Worm (Caenorhabditis elegans): ENCODE measurements around the gene srpa-72.

The srpa-72 gene

DNA sequence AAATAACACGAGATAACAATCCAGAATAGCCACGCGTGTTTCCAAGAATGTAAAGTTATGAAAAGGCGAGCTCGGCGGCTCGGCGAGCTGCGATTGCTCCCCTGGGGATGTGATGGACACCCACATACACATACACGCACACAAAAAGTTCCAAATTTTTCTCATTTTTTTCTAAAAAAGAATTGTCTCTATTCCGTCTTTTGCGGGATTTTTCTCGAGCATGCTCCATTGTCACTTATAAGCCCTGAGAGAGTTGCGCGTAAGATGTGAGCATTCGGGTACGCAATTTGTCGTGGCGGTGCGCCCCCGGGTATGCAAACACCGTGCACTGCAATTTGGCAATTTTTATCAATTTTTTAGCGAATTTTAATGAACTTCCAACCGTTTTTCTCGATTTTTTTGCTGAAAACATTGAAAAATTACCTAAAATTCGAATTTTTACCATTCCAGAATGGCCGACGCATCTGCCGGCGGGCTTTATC, at the start of gene srpa-72, which contains the start of gene F08D12.12:
Gene srpa-72 (plus strand): TSS at position 451 of the 482 bp plus-strand sequence.
Gene F08D12.12 (minus strand): TSS at position 51 of the 482 bp plus-strand sequence.
- no peak for TF ChIP-seq mxl-2 (GFP tag; conservative IDR thresholded peaks at IDR 0.05)
- TF ChIP-seq hlh-30 (tag; optimal IDR thresholded peaks at IDR 0.05; ENCODE audit: insufficient read depth) = no peak
- TF ChIP-seq vab-7 (GFP tag; IDR thresholded peaks at IDR 0.05) = no peak
- TF ChIP-seq ZK546.5 (tag; optimal IDR thresholded peaks at IDR 0.05) = no peak
- no peak for TF ChIP-seq F49E8.2 (tag; optimal IDR thresholded peaks at IDR 0.05; ENCODE audit: borderline replicate concordance)
- no peak for TF ChIP-seq fkh-10 (GFP tag; optimal IDR thresholded peaks at IDR 0.05)
- no peak for TF ChIP-seq Y5F2A.4 (GFP tag; optimal IDR thresholded peaks at IDR 0.05)
- TF ChIP-seq mep-1 (tag; optimal IDR thresholded peaks at IDR 0.05) = no peak
- no peak for TF ChIP-seq F44E2.7 (GFP tag; IDR thresholded peaks at IDR 0.05)
- no peak for TF ChIP-seq nhr-102 (tag; optimal IDR thresholded peaks at IDR 0.05)
- TF ChIP-seq hmg-1.1 (GFP tag; IDR thresholded peaks at IDR 0.05) = peak; percentile 59
- peak; percentile 21 for TF ChIP-seq rbr-2 (tag; optimal IDR thresholded peaks at IDR 0.05)
- TF ChIP-seq spr-1 (tag; optimal IDR thresholded peaks at IDR 0.05) = no peak
- no peak for TF ChIP-seq zag-1 (tag; optimal IDR thresholded peaks at IDR 0.05)
- TF ChIP-seq dve-1 (tag; optimal IDR thresholded peaks at IDR 0.05; ENCODE audit: insufficient read depth) = no peak
- no peak for TF ChIP-seq dmd-8 (GFP tag; IDR thresholded peaks at IDR 0.05)
- no peak for TF ChIP-seq daf-8 (GFP tag; IDR thresholded peaks at IDR 0.05)
- peak; percentile 37 for TF ChIP-seq dpl-1 (GFP tag; optimal IDR thresholded peaks at IDR 0.05)
- peak; percentile 74 for TF ChIP-seq mes-2 (tag; optimal IDR thresholded peaks at IDR 0.05; ENCODE audit: poor library complexity, severe bottlenecking)
- TF ChIP-seq ceh-62 (tag; optimal IDR thresholded peaks at IDR 0.05) = no peak
- TF ChIP-seq unc-130 (GFP tag; optimal IDR thresholded peaks at IDR 0.05) = no peak
- TF ChIP-seq nhr-48 (tag; optimal IDR thresholded peaks at IDR 0.05) = no peak
- TF ChIP-seq unc-62 (GFP tag; optimal IDR thresholded peaks at IDR 0.05 in 1 of 2) = peak in 1 of 2 experiments; percentile 55
- no peak for TF ChIP-seq unc-62 (tag; optimal IDR thresholded peaks at IDR 0.05)
- TF ChIP-seq ceh-20 (GFP tag; IDR thresholded peaks at IDR 0.05) = 0 out of 2 replicates have a peak, but pooled peaks have one; percentile 9
- peak; percentile 28 for TF ChIP-seq hlh-11 (tag; optimal IDR thresholded peaks at IDR 0.05)
- no peak for TF ChIP-seq lir-3 (tag; optimal IDR thresholded peaks at IDR 0.05)
- peak in 1 of 2 experiments; percentile 21 for TF ChIP-seq hif-1 (tag; optimal IDR thresholded peaks at IDR 0.05)
- 0 out of 2 replicates have a peak, but pooled peaks have one; percentile 28 for TF ChIP-seq ceh-44 (GFP tag; IDR thresholded peaks at IDR 0.05)

DNA sequence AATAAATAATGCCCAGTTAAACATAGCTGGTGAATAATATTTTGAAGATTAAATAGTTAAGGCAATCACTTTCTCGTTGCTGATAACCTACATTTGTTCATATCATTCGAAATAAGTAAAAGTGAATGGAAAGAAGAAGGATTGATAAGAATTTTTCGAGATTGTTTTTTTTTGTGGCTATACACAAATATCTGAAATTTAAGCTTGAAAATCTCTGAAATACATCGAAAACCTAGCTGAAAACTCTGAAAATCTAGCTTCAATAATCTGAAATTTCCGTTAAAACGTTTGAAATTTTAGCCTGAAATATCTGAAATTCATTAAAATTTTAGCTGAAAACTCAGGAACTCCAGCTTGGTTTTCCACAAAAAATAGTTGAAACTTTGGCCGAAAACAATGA, 47.7 kb upstream of the srpa-72 start, which contains the start of gene T05A8.6:
Gene T05A8.6 (minus strand): TSS at position 101 of the 400 bp plus-strand sequence.
- TF ChIP-seq nhr-11 (tag; optimal IDR thresholded peaks at IDR 0.05) (no peak), F37D6.2 (tag; optimal IDR thresholded peaks at IDR 0.05) (no peak), dmd-6 (GFP tag; IDR thresholded peaks at IDR 0.05) (no peak), spr-1 (tag; optimal IDR thresholded peaks at IDR 0.05) (no peak), nhr-48 (tag; optimal IDR thresholded peaks at IDR 0.05) (no peak), ceh-82 (tag; optimal IDR thresholded peaks at IDR 0.05) (no peak), pqm-1 (tag; optimal IDR thresholded peaks at IDR 0.05) (no peak), lsy-2 (tag; optimal IDR thresholded peaks at IDR 0.05) (no peak), Y105C5A.15 (GFP tag; IDR thresholded peaks at IDR 0.05) (no peak), nhr-102 (tag; optimal IDR thresholded peaks at IDR 0.05) (no peak), lin-29 (GFP tag; IDR thresholded peaks at IDR 0.05) (no peak), nhr-42 (GFP tag; IDR thresholded peaks at IDR 0.05) (no peak), nhr-28 (tag; optimal IDR thresholded peaks at IDR 0.05) (no peak)

ce11 chrII:2741405-2741804, 45.9 kb upstream of the srpa-72 start:
- peak; percentile 16 for TF ChIP-seq aha-1 (tag)
- TF ChIP-seq dmd-8 (GFP tag; IDR thresholded peaks at IDR 0.05) = no peak
- no peak for TF ChIP-seq vab-7 (GFP tag; IDR thresholded peaks at IDR 0.05)
- TF ChIP-seq saeg-2 (GFP tag; IDR thresholded peaks at IDR 0.05) = 0 out of 2 replicates have a peak, but pooled peaks have one; percentile 24
- peak; percentile 96 for TF ChIP-seq set-16 (GFP tag; IDR thresholded peaks at IDR 0.05)
- TF ChIP-seq mdl-1 (tag; optimal IDR thresholded peaks at IDR 0.05) = no peak
- TF ChIP-seq daf-12 (tag; optimal IDR thresholded peaks at IDR 0.05) = no peak
- no peak for TF ChIP-seq nhr-11 (tag; optimal IDR thresholded peaks at IDR 0.05)
- no peak for TF ChIP-seq mdt-29 (GFP tag; IDR thresholded peaks at IDR 0.05)
